Worm (Caenorhabditis elegans) whole organism, young adult: ENCODE data around the gene ZC513.3.

Source experiments
- B0261.1 ChIP-seq: sonication (generic microtip); optimal IDR thresholded peaks from 2 replicates; lab custom pipeline; 2016; ENCODE audit warnings: mild to moderate bottlenecking, missing genetic modification characterization, moderate library complexity, missing compliant biosample characterization
- B0336.3 ChIP-seq: fragments of 200-800 bp; sonication (Bioruptor generic); IDR thresholded peaks from 2 replicates; pipeline ENCODE4 v1.3.6; 2022; ENCODE audit warnings: missing genetic modification characterization, missing compliant biosample characterization
- D2030.7 ChIP-seq: fragments of 200-800 bp; sonication (Bioruptor generic); IDR thresholded peaks from 2 replicates; pipeline ENCODE4 v1.3.6; 2022; ENCODE audit warnings: missing genetic modification reagents, missing genetic modification characterization, missing compliant biosample characterization
- F22D6.2 ChIP-seq: sonication (generic microtip); optimal IDR thresholded peaks from 2 replicates; lab custom pipeline; 2016; ENCODE audit warnings: mild to moderate bottlenecking, missing genetic modification characterization, missing compliant biosample characterization
- F37B4.10 ChIP-seq: fragments of 200-800 bp; sonication (Bioruptor generic); IDR thresholded peaks from 2 replicates; pipeline ENCODE4 v1.3.6; 2022; ENCODE audit warnings: missing genetic modification characterization, missing compliant biosample characterization
- F52B5.7 ChIP-seq: sonication (generic microtip); optimal IDR thresholded peaks from 2 replicates; lab custom pipeline; 2016; ENCODE audit warnings: mild to moderate bottlenecking, missing genetic modification characterization, missing compliant biosample characterization
- F57C9.4 ChIP-seq: sonication (generic microtip); optimal IDR thresholded peaks from 2 replicates; lab custom pipeline; 2017; ENCODE audit warnings: mild to moderate bottlenecking, missing genetic modification characterization, missing compliant biosample characterization
- K11D2.4 ChIP-seq: fragments of 200-800 bp; sonication (Bioruptor generic); IDR thresholded peaks from 2 replicates; pipeline ENCODE4 v1.3.6; 2022; ENCODE audit warnings: missing genetic modification reagents, missing genetic modification characterization, missing compliant biosample characterization
- K12H6.12 ChIP-seq: fragments of 200-800 bp; sonication (Bioruptor generic); optimal IDR thresholded peaks from 2 replicates; lab custom pipeline; 2018; ENCODE audit warnings: mild to moderate bottlenecking, missing genetic modification characterization, missing compliant biosample characterization
- ZK185.1 ChIP-seq: sonication (generic microtip); optimal IDR thresholded peaks from 2 replicates; lab custom pipeline; 2016; ENCODE audit warnings: mild to moderate bottlenecking, missing genetic modification characterization, missing compliant biosample characterization; ENCODE audit not compliant: poor library complexity, severe bottlenecking
- ama-1 ChIP-seq, 3 experiments: fragments of 150-350 bp in 1 of 3; sonication (generic microtip) in 2 of 3; optimal IDR thresholded peaks; 2 replicates each; lab custom pipeline; 2014 to 2018; ENCODE audit warnings: missing biosample characterization in 2 of 3, missing genetic modification characterization in 2 of 3, missing genetic modification reagents in 2 of 3
- atf-7 ChIP-seq: sonication (generic microtip); optimal IDR thresholded peaks from 2 replicates; lab custom pipeline; 2017; ENCODE audit warnings: mild to moderate bottlenecking, missing genetic modification characterization, missing compliant biosample characterization
- athp-1 ChIP-seq: sonication (generic microtip); optimal IDR thresholded peaks from 2 replicates; lab custom pipeline; 2017; ENCODE audit warnings: mild to moderate bottlenecking, missing genetic modification characterization, missing compliant biosample characterization
- attf-3 ChIP-seq: fragments of 200-800 bp; sonication (Bioruptor generic); conservative IDR thresholded peaks from 2 replicates; pipeline ENCODE4 v1.3.6; 2022; ENCODE audit warnings: missing genetic modification reagents, missing genetic modification characterization, missing compliant biosample characterization
- attf-5 ChIP-seq: fragments of 200-800 bp; sonication (Bioruptor generic); optimal IDR thresholded peaks from 2 replicates; lab custom pipeline; 2018; ENCODE audit warnings: mild to moderate bottlenecking, missing genetic modification characterization, missing compliant biosample characterization
- bed-1 ChIP-seq: fragments of 200-800 bp; sonication (Bioruptor generic); IDR thresholded peaks from 2 replicates; pipeline ENCODE4 v1.3.6; 2022; ENCODE audit warnings: missing genetic modification reagents, missing genetic modification characterization, missing compliant biosample characterization
- bed-2 ChIP-seq: fragments of 200-800 bp; sonication (Bioruptor generic); IDR thresholded peaks from 2 replicates; pipeline ENCODE4 v1.3.6; 2022; ENCODE audit warnings: missing genetic modification reagents, missing genetic modification characterization, missing compliant biosample characterization
- cebp-2 ChIP-seq: fragments of 200-800 bp; sonication (Bioruptor generic); IDR thresholded peaks from 2 replicates; pipeline ENCODE4 v1.3.6; 2022; ENCODE audit warnings: missing genetic modification characterization, missing compliant biosample characterization
- ceh-40 ChIP-seq: fragments of 200-800 bp; sonication (Bioruptor generic); IDR thresholded peaks from 2 replicates; pipeline ENCODE4 v1.3.6; 2022; ENCODE audit warnings: missing genetic modification characterization, missing compliant biosample characterization
- ceh-79 ChIP-seq: sonication (generic microtip); optimal IDR thresholded peaks from 2 replicates; lab custom pipeline; 2017; ENCODE audit warnings: mild to moderate bottlenecking, missing genetic modification characterization, missing compliant biosample characterization
- ceh-91 ChIP-seq: fragments of 200-800 bp; sonication (Bioruptor generic); IDR thresholded peaks from 2 replicates; pipeline ENCODE4 v1.3.6; 2022; ENCODE audit warnings: missing genetic modification reagents, missing genetic modification characterization, missing compliant biosample characterization
- chd-7 ChIP-seq: sonication (generic microtip); optimal IDR thresholded peaks from 2 replicates; lab custom pipeline; 2016; ENCODE audit warnings: mild to moderate bottlenecking, missing genetic modification characterization, moderate library complexity, missing compliant biosample characterization
- dpl-1 ChIP-seq: fragments of 150-350 bp; optimal IDR thresholded peaks from 2 replicates; lab custom pipeline; 2014; ENCODE audit warnings: missing biosample characterization, missing genetic modification reagents, missing genetic modification characterization
- egl-18 ChIP-seq: fragments of 200-800 bp; sonication (Bioruptor generic); IDR thresholded peaks from 2 replicates; pipeline ENCODE4 v1.3.6; 2022; ENCODE audit warnings: missing genetic modification reagents, missing genetic modification characterization, missing compliant biosample characterization
- gei-17 ChIP-seq: fragments of 200-800 bp; sonication (Bioruptor generic); optimal IDR thresholded peaks from 2 replicates; lab custom pipeline; 2018; ENCODE audit warnings: mild to moderate bottlenecking, missing genetic modification characterization, missing compliant biosample characterization
- him-1 ChIP-seq: sonication (generic microtip); optimal IDR thresholded peaks from 2 replicates; lab custom pipeline; 2016; ENCODE audit warnings: missing genotype, missing genetic modification reagents, missing genetic modification characterization, missing compliant biosample characterization
- hmg-1.2 ChIP-seq: fragments of 200-800 bp; sonication (Bioruptor generic); IDR thresholded peaks from 2 replicates; pipeline ENCODE4 v1.3.6; 2022; ENCODE audit warnings: missing genetic modification reagents, missing genetic modification characterization, missing compliant biosample characterization
- let-607 ChIP-seq, 2 experiments: fragments of 200-800 bp in 1 of 2; sonication (Bioruptor generic) in 1 of 2; sonication (generic microtip) in 1 of 2; optimal IDR thresholded peaks; 2 replicates each; lab custom pipeline; 2016 to 2018; ENCODE audit warnings: mild to moderate bottlenecking in 2 of 2, missing compliant biosample characterization in 2 of 2, missing genetic modification characterization in 2 of 2, moderate library complexity in 2 of 2, missing genotype in 1 of 2
- lir-1 ChIP-seq: fragments of 200-800 bp; sonication (Bioruptor generic); conservative IDR thresholded peaks from 2 replicates; pipeline ENCODE4 v1.3.6; 2022; ENCODE audit warnings: missing genetic modification reagents, missing genetic modification characterization, missing compliant biosample characterization
- lsy-27 ChIP-seq: sonication (generic microtip); optimal IDR thresholded peaks from 2 replicates; lab custom pipeline; 2017; ENCODE audit warnings: missing genetic modification characterization, mild to moderate bottlenecking, missing compliant biosample characterization, antibody characterized with exemption, missing genotype, borderline replicate concordance; ENCODE audit not compliant: insufficient read depth
- madf-3 ChIP-seq: fragments of 200-800 bp; sonication (Bioruptor generic); IDR thresholded peaks from 2 replicates; pipeline ENCODE4 v1.3.6; 2022; ENCODE audit warnings: missing genetic modification reagents, missing genetic modification characterization, missing compliant biosample characterization
- madf-6 ChIP-seq: fragments of 200-800 bp; sonication (Bioruptor generic); IDR thresholded peaks from 2 replicates; pipeline ENCODE4 v1.3.6; 2022; ENCODE audit warnings: missing genetic modification reagents, missing genetic modification characterization, missing compliant biosample characterization
- mcd-1 ChIP-seq: fragments of 200-800 bp; sonication (Bioruptor generic); IDR thresholded peaks from 2 replicates; pipeline ENCODE4 v1.3.6; 2022; ENCODE audit warnings: missing genetic modification reagents, missing genetic modification characterization, missing compliant biosample characterization
- mel-28 ChIP-seq: sonication (generic microtip); optimal IDR thresholded peaks from 2 replicates; lab custom pipeline; 2016; ENCODE audit warnings: borderline replicate concordance, mild to moderate bottlenecking, missing genetic modification characterization, missing compliant biosample characterization
- mxl-1 ChIP-seq: sonication (generic microtip); optimal IDR thresholded peaks from 2 replicates; lab custom pipeline; 2016; ENCODE audit warnings: missing genetic modification characterization, missing compliant biosample characterization
- nfyb-1 ChIP-seq: fragments of 200-800 bp; sonication (Bioruptor generic); IDR thresholded peaks from 2 replicates; pipeline ENCODE4 v1.3.6; 2022; ENCODE audit warnings: missing genetic modification reagents, missing genetic modification characterization, missing compliant biosample characterization
- nhr-120 ChIP-seq: fragments of 200-800 bp; sonication (Bioruptor generic); IDR thresholded peaks from 2 replicates; pipeline ENCODE4 v1.3.6; 2022; ENCODE audit warnings: missing genetic modification characterization, missing compliant biosample characterization
- pha-4 ChIP-seq: fragments of 150-350 bp; sonication (generic microtip); optimal IDR thresholded peaks from 2 replicates; lab custom pipeline; 2014; ENCODE audit warnings: missing biosample characterization, missing genetic modification reagents, missing genetic modification characterization
- repo-1 ChIP-seq: sonication (generic microtip); optimal IDR thresholded peaks from 2 replicates; lab custom pipeline; 2017; ENCODE audit warnings: mild to moderate bottlenecking, missing genetic modification characterization, missing compliant biosample characterization
- sptf-2 ChIP-seq: fragments of 200-800 bp; sonication (Bioruptor generic); optimal IDR thresholded peaks from 2 replicates; lab custom pipeline; 2018; ENCODE audit warnings: mild to moderate bottlenecking, missing genetic modification characterization, missing compliant biosample characterization
- tbp1 ChIP-seq: fragments of 200-800 bp; sonication (Bioruptor generic); optimal IDR thresholded peaks from 2 replicates; lab custom pipeline; 2018; ENCODE audit warnings: mild to moderate bottlenecking, missing genetic modification characterization, missing compliant biosample characterization
- unc-130 ChIP-seq: sonication (generic microtip); optimal IDR thresholded peaks from 2 replicates; lab custom pipeline; 2016; ENCODE audit warnings: missing genetic modification reagents, missing genetic modification characterization, missing compliant biosample characterization
- xnd-1 ChIP-seq: sonication (generic microtip); optimal IDR thresholded peaks from 2 replicates; lab custom pipeline; 2016; ENCODE audit warnings: missing genotype, missing genetic modification reagents, missing genetic modification characterization, missing compliant biosample characterization
- ztf-18 ChIP-seq: sonication (generic microtip); optimal IDR thresholded peaks from 2 replicates; lab custom pipeline; 2016; ENCODE audit warnings: missing genotype, mild to moderate bottlenecking, missing genetic modification characterization, missing compliant biosample characterization
- ztf-22 ChIP-seq: fragments of 200-800 bp; sonication (Bioruptor generic); optimal IDR thresholded peaks from 2 replicates; lab custom pipeline; 2018; ENCODE audit warnings: mild to moderate bottlenecking, missing genetic modification characterization, moderate library complexity, missing compliant biosample characterization
- ztf-25 ChIP-seq: fragments of 200-800 bp; sonication (Bioruptor generic); IDR thresholded peaks from 2 replicates; pipeline ENCODE4 v1.3.6; 2022; ENCODE audit warnings: missing genetic modification reagents, missing genetic modification characterization, missing compliant biosample characterization
- ztf-28 ChIP-seq: fragments of 200-800 bp; sonication (Bioruptor generic); IDR thresholded peaks from 2 replicates; pipeline ENCODE4 v1.3.6; 2022; ENCODE audit warnings: missing genetic modification reagents, missing genetic modification characterization, missing compliant biosample characterization

ZC513.3 gene

ce11 chrV:8034811-8035210 lies 12.0 kb upstream of the ZC513.3 start, which contains the start of gene algn-12:
TSS of gene algn-12 (plus strand) at chrV:8035111.
- TF ChIP-seq xnd-1 (tag; lab: Kevin White, UChicago), result no peak
- TF ChIP-seq pha-4 (tag; lab: Kevin White, UChicago), result no peak
- TF ChIP-seq F57C9.4 (tag; lab: Kevin White, UChicago), result no peak
- TF ChIP-seq nhr-120, result no peak
- TF ChIP-seq tbp1 (GFP tag; lab: Kevin White, UChicago), result no peak
- TF ChIP-seq mcd-1 (GFP tag; lab: Robert Waterston, UW), result no peak
- no peak for TF ChIP-seq mxl-1
- TF ChIP-seq B0336.3, result no peak
- no peak for TF ChIP-seq cebp-2 (GFP tag; lab: Robert Waterston, UW)
- no peak for TF ChIP-seq ztf-25 (GFP tag; lab: Robert Waterston, UW)
- TF ChIP-seq K12H6.12, result no peak
- no peak for TF ChIP-seq ceh-91 (GFP tag; lab: Robert Waterston, UW)
- no peak for TF ChIP-seq K11D2.4 (GFP tag; lab: Robert Waterston, UW)
- TF ChIP-seq unc-130 (GFP tag; lab: Kevin White, UChicago), result no peak
- TF ChIP-seq hmg-1.2, result no peak

DNA sequence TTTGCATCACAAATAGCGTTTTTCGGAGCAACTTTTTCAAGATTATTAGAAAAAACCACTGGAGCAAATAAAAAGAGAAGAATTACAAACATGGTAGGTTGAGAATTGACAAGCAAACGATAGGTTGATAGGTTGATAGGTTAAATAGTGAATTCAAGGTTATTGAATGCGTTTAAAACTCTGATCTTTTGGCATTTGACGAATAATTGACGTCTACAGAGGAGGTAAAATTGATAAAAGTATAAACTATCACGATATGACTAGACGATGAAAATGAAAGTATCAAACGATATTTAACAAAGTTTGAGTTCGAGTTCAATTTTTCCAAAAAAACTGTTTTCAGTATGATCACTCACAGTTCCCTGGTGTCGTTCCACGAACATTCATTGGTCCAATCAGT lies 10.9 kb upstream of the ZC513.3 start, which contains the start of gene ZC513.14:
TSS of gene ZC513.14 (minus strand) at position 101 of the 400 bp plus-strand sequence.
- no peak for TF ChIP-seq repo-1
- TF ChIP-seq bed-2 (GFP tag; lab: Robert Waterston, UW), result no peak
- TF ChIP-seq ZK185.1 (tag; lab: Kevin White, UChicago), result no peak
- TF ChIP-seq dpl-1, result no peak
- no peak for TF ChIP-seq ztf-28 (GFP tag; lab: Robert Waterston, UW)
- no peak for TF ChIP-seq ceh-79
- TF ChIP-seq madf-3 (GFP tag; lab: Robert Waterston, UW), result no peak
- no peak for TF ChIP-seq atf-7 (tag; lab: Kevin White, UChicago)
- no peak for TF ChIP-seq F52B5.7
- TF ChIP-seq D2030.7 (GFP tag; lab: Robert Waterston, UW), result no peak

DNA sequence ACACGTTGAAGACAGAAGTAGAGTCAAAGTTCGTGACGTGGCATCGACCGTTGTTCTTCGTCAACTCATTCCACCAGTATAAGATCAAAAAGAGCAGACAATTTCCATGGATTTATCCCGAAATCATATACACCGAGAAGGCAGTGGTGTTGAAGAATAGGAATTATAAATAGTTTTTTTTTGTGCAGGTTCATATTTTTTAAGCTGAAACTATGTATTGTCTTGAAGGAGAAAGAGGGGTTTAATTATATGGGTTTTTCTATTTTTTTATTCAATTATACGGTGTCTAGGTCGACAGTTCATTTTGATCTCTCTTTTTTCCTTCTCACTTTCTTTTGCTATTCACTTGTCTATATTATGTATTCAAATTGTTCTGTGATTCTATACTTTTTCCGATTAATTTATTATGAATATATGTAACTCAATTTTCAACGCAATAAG lies 7.7 kb upstream of the ZC513.3 start:
- TF ChIP-seq K11D2.4 (GFP tag; lab: Robert Waterston, UW) (peak; percentile 68; the same call in 1 of the 2 replicates), ztf-22 (GFP tag; lab: Kevin White, UChicago) (no peak), bed-1 (no peak), attf-3 (GFP tag; lab: Robert Waterston, UW) (no peak), sptf-2 (GFP tag; lab: Kevin White, UChicago) (no peak), B0336.3 (no peak), gei-17 (GFP tag; lab: Kevin White, UChicago) (peak; percentile 28), F37B4.10 (no peak), ceh-40 (GFP tag; lab: Robert Waterston, UW) (no peak; the same call in 1 of the 2 replicates), ztf-28 (GFP tag; lab: Robert Waterston, UW) (no peak), madf-6 (GFP tag; lab: Robert Waterston, UW) (no peak; the same call in 1 of the 2 replicates), let-607 (tag; optimal IDR thresholded peaks at IDR 0.05; lab: Kevin White, UChicago) (no peak), ama-1 (optimal IDR thresholded peaks at IDR 0.05; lab: Kevin White, UChicago) (peak; percentile 14), ama-1 (GFP tag; optimal IDR thresholded peaks at IDR 0.05; lab: Kevin White, UChicago) (no peak), F22D6.2 (tag; lab: Kevin White, UChicago) (no peak), athp-1 (tag; lab: Kevin White, UChicago) (no peak), chd-7 (tag; lab: Kevin White, UChicago) (no peak), mel-28 (tag; lab: Kevin White, UChicago) (no peak), madf-3 (GFP tag; lab: Robert Waterston, UW) (no peak), lir-1 (GFP tag; lab: Robert Waterston, UW) (no peak), egl-18 (GFP tag; lab: Robert Waterston, UW) (no peak), him-1 (no peak), lsy-27 (tag; lab: Kevin White, UChicago) (no peak), ztf-18 (tag; lab: Kevin White, UChicago) (no peak), attf-5 (no peak), hmg-1.2 (0 out of 2 replicates have a peak, but pooled peaks have one; percentile 15), nfyb-1 (GFP tag; lab: Robert Waterston, UW) (0 out of 2 replicates have a peak, but pooled peaks have one; percentile 48), B0261.1 (tag; lab: Kevin White, UChicago) (no peak)
